Worm (Caenorhabditis elegans): ENCODE results near the gene Y46G5A.28.

Gene Y46G5A.28

ce11 chrII:12828863-12829262 lies 21.4 kb upstream of the Y46G5A.28 start, which contains the start of gene Y46G5A.23:
Gene Y46G5A.23 (minus strand): TSS chrII:12828963.
- TF ChIP-seq zip-8 (tag; optimal IDR thresholded peaks at IDR 0.05) (no peak), sptf-1 (tag; optimal IDR thresholded peaks at IDR 0.05) (no peak), nhr-2 (tag; optimal IDR thresholded peaks at IDR 0.05) (no peak), lin-13 (tag; optimal IDR thresholded peaks at IDR 0.05) (no peak), ceh-43 (GFP tag; optimal IDR thresholded peaks at IDR 0.05) (no peak), unc-120 (tag; optimal IDR thresholded peaks at IDR 0.05; ENCODE audit: poor library complexity, severe bottlenecking) (no peak), ces-1 (GFP tag; optimal IDR thresholded peaks at IDR 0.05) (no peak), mls-2 (tag; optimal IDR thresholded peaks at IDR 0.05) (no peak), ceh-83 (GFP tag; optimal IDR thresholded peaks at IDR 0.05) (no peak), unc-39 (tag; optimal IDR thresholded peaks at IDR 0.05) (no peak), snpc-4 (tag; optimal IDR thresholded peaks at IDR 0.05) (no peak), nhr-28 (tag; optimal IDR thresholded peaks at IDR 0.05) (no peak), ztf-11 (tag; optimal IDR thresholded peaks at IDR 0.05) (no peak)

- TF ChIP-seq ceh-83 (GFP tag; optimal IDR thresholded peaks at IDR 0.05): no peak
- TF ChIP-seq ztf-11 (tag; optimal IDR thresholded peaks at IDR 0.05): no peak
- TF ChIP-seq unc-62 (GFP tag; optimal IDR thresholded peaks at IDR 0.05): no peak
- no peak for TF ChIP-seq bed-3 (GFP tag; optimal IDR thresholded peaks at IDR 0.05)
These were observed 19.9 kb upstream of the Y46G5A.28 start, which contains the start of gene bcmo-1 for ce11 chrII:12830347-12830746. Gene bcmo-1 (plus strand): TSS chrII:12830676.

ce11 chrII:12840057-12840456 lies 10.2 kb upstream of the Y46G5A.28 start, which contains the start of gene lgc-35:
Gene lgc-35 (minus strand): TSS chrII:12840157.
- no peak for TF ChIP-seq unc-39 (tag; optimal IDR thresholded peaks at IDR 0.05)
- no peak for TF ChIP-seq blmp-1 (tag; optimal IDR thresholded peaks at IDR 0.05)
- no peak for TF ChIP-seq nhr-12 (tag; optimal IDR thresholded peaks at IDR 0.05)
- TF ChIP-seq elt-1 (tag; optimal IDR thresholded peaks at IDR 0.05; ENCODE audit: borderline replicate concordance, insufficient read depth): no peak
- peak; percentile 14 for TF ChIP-seq zip-8 (tag; optimal IDR thresholded peaks at IDR 0.05)
- no peak for TF ChIP-seq pha-4 (tag; optimal IDR thresholded peaks at IDR 0.05)
- TF ChIP-seq lin-32 (GFP tag; optimal IDR thresholded peaks at IDR 0.05): no peak

- TF ChIP-seq lsy-2 (tag; optimal IDR thresholded peaks at IDR 0.05) (no peak), M03D4.4 (tag; optimal IDR thresholded peaks at IDR 0.05) (no peak), ceh-43 (GFP tag; optimal IDR thresholded peaks at IDR 0.05) (no peak), mep-1 (tag; optimal IDR thresholded peaks at IDR 0.05) (no peak)
These were observed 2.5 kb upstream of the Y46G5A.28 start, which contains the start of gene pes-10 for ce11 chrII:12847736-12848135. Gene pes-10 (minus strand): TSS chrII:12847836.

- no peak for TF ChIP-seq mls-2 (tag; optimal IDR thresholded peaks at IDR 0.05)
- TF ChIP-seq lin-32 (GFP tag; optimal IDR thresholded peaks at IDR 0.05): no peak
- TF ChIP-seq ztf-11 (tag; optimal IDR thresholded peaks at IDR 0.05): no peak
- TF ChIP-seq unc-120 (tag; optimal IDR thresholded peaks at IDR 0.05; ENCODE audit: poor library complexity, severe bottlenecking): no peak
- no peak for TF ChIP-seq unc-62 (GFP tag; optimal IDR thresholded peaks at IDR 0.05)
- TF ChIP-seq ces-1 (GFP tag; optimal IDR thresholded peaks at IDR 0.05): no peak
- TF ChIP-seq cnd-1 (tag; optimal IDR thresholded peaks at IDR 0.05): no peak
- TF ChIP-seq ceh-83 (GFP tag; optimal IDR thresholded peaks at IDR 0.05): no peak
- no peak for TF ChIP-seq elt-1 (tag; optimal IDR thresholded peaks at IDR 0.05; ENCODE audit: borderline replicate concordance, insufficient read depth)
These were observed 5.7 kb downstream of the Y46G5A.28 start, which contains the start of gene Y46G5A.29 for ce11 chrII:12855900-12856299. Gene Y46G5A.29 (plus strand): TSS chrII:12856200.

ce11 chrII:12865604-12866003 lies 15.4 kb downstream of the Y46G5A.28 start, which contains the start of gene snf-5:
Gene snf-5 (minus strand): TSS chrII:12865785.
- TF ChIP-seq drap-1 (GFP tag; optimal IDR thresholded peaks at IDR 0.05): no peak
- TF ChIP-seq ceh-43 (GFP tag; optimal IDR thresholded peaks at IDR 0.05): no peak
- TF ChIP-seq unc-62 (GFP tag; optimal IDR thresholded peaks at IDR 0.05): no peak
- no peak for TF ChIP-seq lin-13 (tag; optimal IDR thresholded peaks at IDR 0.05)
- TF ChIP-seq nhr-76 (tag; optimal IDR thresholded peaks at IDR 0.05): no peak
- no peak for TF ChIP-seq M03D4.4 (tag; optimal IDR thresholded peaks at IDR 0.05)
- no peak for TF ChIP-seq nhr-28 (tag; optimal IDR thresholded peaks at IDR 0.05)
- no peak for TF ChIP-seq ces-1 (GFP tag; optimal IDR thresholded peaks at IDR 0.05)
- TF ChIP-seq elt-1 (tag; optimal IDR thresholded peaks at IDR 0.05; ENCODE audit: borderline replicate concordance, insufficient read depth): no peak
- TF ChIP-seq ceh-83 (GFP tag; optimal IDR thresholded peaks at IDR 0.05): no peak

ce11 chrII:12866079-12866478 lies 15.8 kb downstream of the Y46G5A.28 start:
- TF ChIP-seq mab-5 (tag; optimal IDR thresholded peaks at IDR 0.05) (no peak), bed-3 (GFP tag; optimal IDR thresholded peaks at IDR 0.05) (no peak), ztf-11 (tag; optimal IDR thresholded peaks at IDR 0.05) (no peak), tbx-8 (GFP tag; optimal IDR thresholded peaks at IDR 0.05) (no peak), nhr-12 (tag; optimal IDR thresholded peaks at IDR 0.05) (no peak), ceh-39 (tag; optimal IDR thresholded peaks at IDR 0.05) (no peak), unc-39 (tag; optimal IDR thresholded peaks at IDR 0.05) (no peak), cnd-1 (tag; optimal IDR thresholded peaks at IDR 0.05) (no peak), pha-4 (tag; optimal IDR thresholded peaks at IDR 0.05) (no peak)
